Worm (Caenorhabditis elegans): ENCODE measurements around the gene DC2.5.

DNA sequence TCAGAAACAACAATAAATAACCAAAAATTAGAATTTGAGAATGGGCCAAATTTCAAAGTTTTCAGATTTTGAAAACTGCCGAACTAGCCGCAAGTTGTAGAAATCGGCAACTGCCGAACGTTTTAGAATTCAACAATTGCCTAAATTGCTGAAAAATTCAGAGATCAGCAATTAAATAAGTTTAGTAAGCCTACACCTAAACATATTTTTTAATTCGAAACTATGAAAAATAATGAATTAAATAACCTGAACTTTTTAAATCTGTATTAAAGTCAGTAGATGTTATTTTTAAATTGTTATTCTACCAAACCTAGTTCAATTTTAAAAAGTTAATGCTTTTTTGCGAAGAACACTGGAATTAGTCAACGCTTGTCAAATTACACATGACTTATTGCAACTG, 46.1 kb upstream of the DC2.5 start, which contains the start of gene nhr-204:
- TF ChIP-seq nhr-76 (tag; optimal IDR thresholded peaks at IDR 0.05) (no peak), lir-3 (tag; optimal IDR thresholded peaks at IDR 0.05) (no peak), ama-1 (optimal IDR thresholded peaks at IDR 0.05) (no peak), Y5F2A.4 (GFP tag; optimal IDR thresholded peaks at IDR 0.05) (no peak), ctbp-1 (GFP tag; IDR thresholded peaks at IDR 0.05) (no peak), dpl-1 (GFP tag; optimal IDR thresholded peaks at IDR 0.05) (no peak), nhr-25 (tag; optimal IDR thresholded peaks at IDR 0.05; ENCODE audit: borderline replicate concordance, insufficient read depth) (no peak), T20F7.1 (GFP tag; optimal IDR thresholded peaks at IDR 0.05) (no peak), mep-1 (tag; optimal IDR thresholded peaks at IDR 0.05) (no peak), nhr-77 (tag; optimal IDR thresholded peaks at IDR 0.05) (no peak)

All from whole organism, L4 larva.